Worm (Caenorhabditis elegans): Measurements from ENCODE around the gene pho-12.

DNA sequence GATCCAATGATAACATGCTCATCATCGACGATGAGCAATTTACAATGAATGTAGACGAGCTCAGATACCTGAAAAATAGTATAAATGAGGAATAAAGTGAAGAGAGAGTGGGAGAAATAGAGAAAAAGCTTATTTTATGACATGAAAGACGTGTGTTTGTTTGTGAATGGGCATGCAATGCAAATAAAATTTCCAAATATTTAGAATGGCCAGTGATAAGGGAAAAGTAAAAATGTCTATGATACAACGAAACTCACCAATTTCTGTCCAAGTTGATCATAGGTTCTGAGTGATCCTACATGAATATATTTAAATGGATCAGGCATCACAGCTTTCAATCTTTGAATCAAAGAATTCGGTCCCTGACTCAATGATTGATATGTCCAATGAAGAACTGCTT is 25.5 kb upstream of the pho-12 start:
- TF ChIP-seq med-1 (GFP tag; optimal IDR thresholded peaks at IDR 0.05; ENCODE audit: insufficient read depth) (no peak), T22C8.4 (GFP tag; IDR thresholded peaks at IDR 0.05) (no peak), tab-1 (GFP tag; IDR thresholded peaks at IDR 0.05) (no peak), ztf-23 (GFP tag; IDR thresholded peaks at IDR 0.05) (no peak), flt-1 (GFP tag; IDR thresholded peaks at IDR 0.05) (no peak)

All from whole organism, midembryonic.